Worm (Caenorhabditis elegans) whole organism, L1 larva: Measurements from ENCODE around the gene ZK1320.7.

Experiments
- ceh-8 ChIP-seq: fragments of 200-800 bp; sonication (Bioruptor generic); optimal IDR thresholded peaks from 2 replicates; lab custom pipeline; 2018; ENCODE audit warnings: mild to moderate bottlenecking, missing genetic modification characterization, moderate library complexity, missing compliant biosample characterization
- elt-3 ChIP-seq, 6 experiments: fragments of 150-350 bp in 1 of 6; sonication (generic microtip); optimal IDR thresholded peaks; 2 replicates each; lab custom pipeline; 2017 to 2018; ENCODE audit warnings: missing biosample characterization in 6 of 6, missing genetic modification characterization in 6 of 6, inconsistent platforms in 1 of 6
- lin-39 ChIP-seq: fragments of 150-350 bp; optimal IDR thresholded peaks from 2 replicates; lab custom pipeline; 2014; ENCODE audit warnings: missing biosample characterization, missing genetic modification reagents, missing genetic modification characterization
- lsy-2 ChIP-seq, 2 experiments: fragments of 150-350 bp; optimal IDR thresholded peaks; 2 replicates each; lab custom pipeline; 2014; ENCODE audit warnings: missing biosample characterization in 2 of 2, missing genetic modification characterization in 2 of 2
- mdl-1 ChIP-seq, 2 experiments: fragments of 150-350 bp; optimal IDR thresholded peaks; 2 replicates each; lab custom pipeline; 2014 to 2017; ENCODE audit warnings: missing biosample characterization in 2 of 2, missing genetic modification characterization in 2 of 2, inconsistent platforms in 1 of 2
- mep-1 ChIP-seq: fragments of 150-350 bp; optimal IDR thresholded peaks from 2 replicates; lab custom pipeline; 2014; ENCODE audit warnings: missing biosample characterization, missing genetic modification characterization
- nhr-11 ChIP-seq: fragments of 150-350 bp; optimal IDR thresholded peaks from 2 replicates; lab custom pipeline; 2014; ENCODE audit warnings: missing biosample characterization, missing genetic modification characterization
- nhr-237 ChIP-seq: fragments of 150-350 bp; optimal IDR thresholded peaks from 2 replicates; lab custom pipeline; 2014; ENCODE audit warnings: missing biosample characterization, missing genetic modification characterization
- nhr-47 ChIP-seq: sonication (generic microtip); optimal IDR thresholded peaks from 2 replicates; lab custom pipeline; 2016; ENCODE audit warnings: mild to moderate bottlenecking, missing genetic modification characterization, moderate library complexity, missing compliant biosample characterization
- nhr-76 ChIP-seq: sonication (generic microtip); optimal IDR thresholded peaks from 2 replicates; lab custom pipeline; 2017; ENCODE audit warnings: missing biosample characterization, missing genetic modification characterization
- nhr-90 ChIP-seq: sonication (generic microtip); optimal IDR thresholded peaks from 2 replicates; lab custom pipeline; 2016; ENCODE audit warnings: mild to moderate bottlenecking, missing genetic modification characterization, missing compliant biosample characterization; ENCODE audit not compliant: poor library complexity
- pag-3 ChIP-seq: sonication (generic microtip); optimal IDR thresholded peaks from 2 replicates; lab custom pipeline; 2017; ENCODE audit warnings: missing genetic modification characterization, mild to moderate bottlenecking, missing compliant biosample characterization, antibody characterized with exemption, borderline replicate concordance; ENCODE audit not compliant: insufficient read depth
- unc-62 ChIP-seq: fragments of 150-350 bp; optimal IDR thresholded peaks from 2 replicates; lab custom pipeline; 2014; ENCODE audit warnings: missing biosample characterization, missing genetic modification reagents, missing genetic modification characterization

DNA sequence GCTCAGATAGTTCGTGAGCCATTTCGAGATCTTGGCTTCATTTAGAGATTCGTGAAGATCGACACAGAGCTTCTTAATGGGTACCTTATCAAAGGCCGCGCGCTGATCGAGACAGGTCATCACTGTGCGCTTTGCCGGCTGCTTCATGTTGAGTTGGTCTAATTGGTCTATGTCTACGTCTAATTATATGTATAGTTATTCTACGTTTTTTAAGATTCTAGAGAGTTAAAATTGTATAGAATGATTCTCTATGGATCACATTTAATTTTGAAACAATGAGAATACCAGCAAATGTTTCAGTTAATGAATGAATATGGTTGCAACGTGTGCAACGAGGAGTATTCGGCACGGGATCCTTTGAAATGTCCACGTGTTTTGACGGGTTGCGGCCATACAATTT is 3.3 kb downstream of the ZK1320.7 start, which contains the start of gene arc-1:
- TF ChIP-seq nhr-11: no peak
- no peak for TF ChIP-seq mdl-1 (tag; optimal IDR thresholded peaks at IDR 0.05; lab: Kevin White, UChicago)
- no peak for TF ChIP-seq ceh-8 (GFP tag; lab: Kevin White, UChicago)
- TF ChIP-seq nhr-237 (tag; lab: Kevin White, UChicago): no peak
- no peak for TF ChIP-seq nhr-47 (tag; lab: Kevin White, UChicago)
- no peak for TF ChIP-seq nhr-76 (tag; lab: Kevin White, UChicago)
- TF ChIP-seq lin-39 (tag; lab: Kevin White, UChicago): no peak
- no peak for TF ChIP-seq lsy-2 (tag; optimal IDR thresholded peaks at IDR 0.05; lab: Kevin White, UChicago)
- TF ChIP-seq mep-1 (tag; lab: Kevin White, UChicago): no peak
- TF ChIP-seq unc-62 (GFP tag; lab: Kevin White, UChicago): no peak
- no peak for TF ChIP-seq elt-3 (tag; optimal IDR thresholded peaks at IDR 0.05; lab: Kevin White, UChicago)
- no peak for TF ChIP-seq pag-3 (tag; lab: Kevin White, UChicago)
- TF ChIP-seq nhr-90 (tag; lab: Kevin White, UChicago): no peak
